Fruit fly (Drosophila melanogaster): ENCODE results near the gene CG14565.

Gene CG14565

DNA sequence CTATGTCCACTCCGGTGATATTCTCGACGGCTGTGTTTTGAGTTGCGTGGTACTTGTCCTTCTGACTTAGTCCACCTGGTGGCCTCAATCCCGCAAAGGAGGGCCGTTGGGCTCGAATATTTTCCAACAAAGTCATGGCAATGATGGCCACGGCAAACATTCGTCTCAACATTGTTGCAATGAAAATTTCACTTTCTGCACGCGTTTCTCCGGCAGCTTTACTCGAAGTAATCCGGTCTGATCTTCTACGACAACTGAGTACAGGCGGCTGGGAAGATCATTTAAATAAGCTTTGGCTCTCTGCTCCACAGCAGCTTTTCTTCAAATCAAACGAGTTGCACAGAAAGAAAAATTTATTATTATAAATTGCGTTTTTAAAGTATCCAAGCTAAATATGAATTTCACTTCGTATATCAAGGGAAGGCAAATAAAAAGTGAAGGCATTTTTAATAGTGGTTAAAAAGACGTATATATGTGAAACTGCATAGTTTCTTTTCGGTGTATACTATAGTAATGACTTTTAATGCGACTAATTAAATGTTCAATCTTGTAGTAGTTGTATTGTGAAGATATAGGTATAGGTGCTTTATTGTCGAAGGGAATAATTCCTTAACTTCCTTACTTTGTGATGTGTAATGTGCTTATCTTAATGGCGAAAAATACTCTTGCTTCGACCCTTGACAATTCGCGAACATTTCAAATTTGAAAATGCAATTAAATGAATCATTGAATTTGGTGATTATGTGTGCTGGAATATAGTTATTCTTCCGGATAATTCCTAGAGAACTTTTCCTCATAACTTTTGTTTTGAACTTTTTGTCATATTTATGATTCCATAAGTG lies 5.7 kb downstream of the CG14565 start, which contains the start of gene CG14567 (continued):
- no peak for TF ChIP-seq Ets65A (GFP tag)
- TF ChIP-seq Sry-β (GFP tag; optimal IDR thresholded peaks at IDR 0.05) = no peak
- no peak for TF ChIP-seq tup (GFP tag; optimal IDR thresholded peaks at IDR 0.05)
- no peak for TF ChIP-seq lab (GFP tag; optimal IDR thresholded peaks at IDR 0.05)
- TF ChIP-seq otp (GFP tag; IDR thresholded peaks at IDR 0.05) = no peak
- no peak for TF ChIP-seq CG3726 (GFP tag; IDR thresholded peaks at IDR 0.05)
- no peak for TF ChIP-seq cg (GFP tag; optimal IDR thresholded peaks at IDR 0.05)
- TF ChIP-seq CG11093 (GFP tag; IDR thresholded peaks at IDR 0.05) = no peak
- no peak for TF ChIP-seq eve (GFP tag; optimal IDR thresholded peaks at IDR 0.05)
- no peak for TF ChIP-seq CG12769 (tag; optimal IDR thresholded peaks at IDR 0.05)
- TF ChIP-seq CG10979 (tag; optimal IDR thresholded peaks at IDR 0.05) = peak; percentile 29
- TF ChIP-seq CG9727 (GFP tag; optimal IDR thresholded peaks at IDR 0.05) = no peak
- TF ChIP-seq Opbp (GFP tag; IDR thresholded peaks at IDR 0.05; ENCODE audit: partially characterized antibody) = no peak
- no peak for TF ChIP-seq CG10147 (GFP tag; optimal IDR thresholded peaks at IDR 0.05)
- no peak for TF ChIP-seq Hr3 (GFP tag; optimal IDR thresholded peaks at IDR 0.05)
- TF ChIP-seq CG4404 (GFP tag; IDR thresholded peaks at IDR 0.05) = no peak
- TF ChIP-seq cato (GFP tag; optimal IDR thresholded peaks at IDR 0.05; ENCODE audit: borderline replicate concordance) = no peak
- no peak for TF ChIP-seq klu (GFP tag; IDR thresholded peaks at IDR 0.05)
- no peak for TF ChIP-seq CG7786 (GFP tag; optimal IDR thresholded peaks at IDR 0.05)
- no peak for TF ChIP-seq z (GFP tag; IDR thresholded peaks at IDR 0.05)
- no peak for TF ChIP-seq CG4854 (GFP tag; optimal IDR thresholded peaks at IDR 0.05)
- peak; percentile 16 for TF ChIP-seq CG30403 (GFP tag; optimal IDR thresholded peaks at IDR 0.05)
- no peak for TF ChIP-seq NfI (GFP tag; optimal IDR thresholded peaks at IDR 0.05)
- no peak for TF ChIP-seq CG4282 (GFP tag; optimal IDR thresholded peaks at IDR 0.05)
- TF ChIP-seq CG8281 (tag; optimal IDR thresholded peaks at IDR 0.05) = no peak
- peak; percentile 1 for TF ChIP-seq CG8924 (tag; optimal IDR thresholded peaks at IDR 0.05)
- TF ChIP-seq CG10209 (GFP tag; optimal IDR thresholded peaks at IDR 0.05) = no peak
- TF ChIP-seq hbn (GFP tag; IDR thresholded peaks at IDR 0.05; ENCODE audit: partially characterized antibody) = no peak
- no peak for TF ChIP-seq run (tag; optimal IDR thresholded peaks at IDR 0.05)
- no peak for TF ChIP-seq CG30020 (tag; optimal IDR thresholded peaks at IDR 0.05)
- TF ChIP-seq so (GFP tag; IDR thresholded peaks at IDR 0.05) = no peak
- no peak for TF ChIP-seq salm (tag; optimal IDR thresholded peaks at IDR 0.05)
- no peak for TF ChIP-seq sob (GFP tag; IDR thresholded peaks at IDR 0.05)
- no peak for TF ChIP-seq pum (GFP tag; optimal IDR thresholded peaks at IDR 0.05)
- no peak for TF ChIP-seq ssp (GFP tag; IDR thresholded peaks at IDR 0.05)
- TF ChIP-seq Scr (GFP tag; IDR thresholded peaks at IDR 0.05; ENCODE audit: partially characterized antibody) = no peak
- TF ChIP-seq CG1792 (GFP tag; optimal IDR thresholded peaks at IDR 0.05) = no peak
- TF ChIP-seq Adf1 (GFP tag; IDR thresholded peaks at IDR 0.05) = no peak
- no peak for TF ChIP-seq H15 (GFP tag; IDR thresholded peaks at IDR 0.05)
- no peak for TF ChIP-seq CG18476 (GFP tag; optimal IDR thresholded peaks at IDR 0.05)
- no peak for TF ChIP-seq CG12071 (GFP tag; optimal IDR thresholded peaks at IDR 0.05)
- TF ChIP-seq nerfin-1 (tag; optimal IDR thresholded peaks at IDR 0.05) = no peak
- TF ChIP-seq dmrt99B (tag; optimal IDR thresholded peaks at IDR 0.05) = peak; percentile 67
- no peak for TF ChIP-seq btn (GFP tag; optimal IDR thresholded peaks at IDR 0.05)
- no peak for TF ChIP-seq ken (GFP tag; IDR thresholded peaks at IDR 0.05)
- TF ChIP-seq CG15073 (GFP tag; optimal IDR thresholded peaks at IDR 0.05) = no peak
- TF ChIP-seq Hand (GFP tag; optimal IDR thresholded peaks at IDR 0.05) = no peak
- no peak for TF ChIP-seq CG6854 (GFP tag; optimal IDR thresholded peaks at IDR 0.05)
- TF ChIP-seq Chrac-16 (GFP tag; optimal IDR thresholded peaks at IDR 0.05) = peak; percentile 12
- TF ChIP-seq stc (GFP tag; IDR thresholded peaks at IDR 0.05) = peak; percentile 38; the same call in 1 of the 2 replicates

All from whole organism, embryonic.